Fruit fly (Drosophila melanogaster): Measurements from ENCODE around the gene CG12219.

The CG12219 gene

dm6 chrX:6308852-6309251, 7.8 kb upstream of the CG12219 start, which contains the start of gene CG15894 (continued):
- TF ChIP-seq Hsf (GFP tag; optimal IDR thresholded peaks at IDR 0.05) (peak; percentile 11), row (GFP tag; IDR thresholded peaks at IDR 0.05) (peak; percentile 64), CG5180 (GFP tag; optimal IDR thresholded peaks at IDR 0.05) (peak; percentile 97), sob (GFP tag; IDR thresholded peaks at IDR 0.05) (peak; percentile 28; the same call in 1 of the 2 replicates), CG2120 (GFP tag; optimal IDR thresholded peaks at IDR 0.05) (peak; percentile 28), CG1603 (tag; optimal IDR thresholded peaks at IDR 0.05) (peak; percentile 42), BtbVII (GFP tag; optimal IDR thresholded peaks at IDR 0.05) (no peak), CG6175 (GFP tag; IDR thresholded peaks at IDR 0.05) (no peak), CG13296 (GFP tag; optimal IDR thresholded peaks at IDR 0.05) (peak; percentile 8), CG12104 (GFP tag; optimal IDR thresholded peaks at IDR 0.05) (no peak), dmrt99B (tag; optimal IDR thresholded peaks at IDR 0.05) (peak; percentile 5), klu (GFP tag; IDR thresholded peaks at IDR 0.05) (no peak), hkb (optimal IDR thresholded peaks at IDR 0.05) (no peak), hkb (GFP tag; IDR thresholded peaks at IDR 0.05) (0 out of 2 replicates have a peak, but pooled peaks have one; percentile 39), CG8388 (GFP tag; optimal IDR thresholded peaks at IDR 0.05) (peak; percentile 25), CG15011 (GFP tag; optimal IDR thresholded peaks at IDR 0.05) (no peak), lmd (GFP tag; IDR thresholded peaks at IDR 0.05) (peak; percentile 21; the same call in 1 of the 2 replicates), prd (optimal IDR thresholded peaks at IDR 0.05) (no peak), prd (GFP tag; IDR thresholded peaks at IDR 0.05) (peak; percentile 26; the same call in 1 of the 3 replicates), NC2α (GFP tag; optimal IDR thresholded peaks at IDR 0.05) (no peak), gem (tag; optimal IDR thresholded peaks at IDR 0.05) (peak; percentile 28), CG13894 (tag; optimal IDR thresholded peaks at IDR 0.05) (peak; percentile 12), CG3281 (GFP tag; optimal IDR thresholded peaks at IDR 0.05) (no peak), CG8359 (GFP tag; optimal IDR thresholded peaks at IDR 0.05; ENCODE audit: borderline replicate concordance) (no peak)

dm6 chrX:6305317-6305716, 4.2 kb upstream of the CG12219 start:
- peak; percentile 47; the same call in 1 of the 2 replicates for TF ChIP-seq Drgx (GFP tag; IDR thresholded peaks at IDR 0.05)
- no peak for TF ChIP-seq Six4 (GFP tag; optimal IDR thresholded peaks at IDR 0.05)
- no peak for TF ChIP-seq Dp (GFP tag; optimal IDR thresholded peaks at IDR 0.05)

- TF ChIP-seq CG9727 (GFP tag; optimal IDR thresholded peaks at IDR 0.05) (no peak), CG7372 (GFP tag; IDR thresholded peaks at IDR 0.05) (no peak), CG6683 (GFP tag; optimal IDR thresholded peaks at IDR 0.05) (no peak), Drgx (GFP tag; IDR thresholded peaks at IDR 0.05) (peak; percentile 26; the same call in 1 of the 2 replicates), wor (GFP tag; IDR thresholded peaks at IDR 0.05) (no peak)
Observed at dm6 chrX:6304203-6304602, 3.1 kb upstream of the CG12219 start.

dm6 chrX:6303675-6304074, 2.6 kb upstream of the CG12219 start, which contains the start of gene CG3823:
Gene CG3823 (plus strand): TSS chrX:6303975.
- TF ChIP-seq Adf1 (GFP tag; IDR thresholded peaks at IDR 0.05): peak; percentile 61
- 0 out of 3 replicates have a peak, but pooled peaks have one; percentile 18 for TF ChIP-seq CG6175 (GFP tag; IDR thresholded peaks at IDR 0.05)
- TF ChIP-seq CG2202 (tag; optimal IDR thresholded peaks at IDR 0.05): no peak
- TF ChIP-seq CG1832 (GFP tag; optimal IDR thresholded peaks at IDR 0.05): peak; percentile 21

dm6 chrX:6303196-6303595, 2.1 kb upstream of the CG12219 start:
- peak; percentile 29 for TF ChIP-seq CG11504 (tag; optimal IDR thresholded peaks at IDR 0.05)
- no peak for TF ChIP-seq CG30431 (GFP tag; optimal IDR thresholded peaks at IDR 0.05)
- TF ChIP-seq CG15269 (tag; optimal IDR thresholded peaks at IDR 0.05): peak; percentile 2
- peak in 1 of 2 experiments; percentile 20 for TF ChIP-seq Hr51 (GFP tag; optimal IDR thresholded peaks at IDR 0.05)
- peak; percentile 54; the same call in 1 of the 3 replicates for TF ChIP-seq sr (GFP tag; IDR thresholded peaks at IDR 0.05)
- no peak for TF ChIP-seq CG18619 (GFP tag; optimal IDR thresholded peaks at IDR 0.05)
- peak; percentile 22; the same call in 1 of the 2 replicates for TF ChIP-seq vvl (GFP tag; IDR thresholded peaks at IDR 0.05)
- TF ChIP-seq CG12391 (tag; optimal IDR thresholded peaks at IDR 0.05): peak; percentile 3
- peak; percentile 37 for TF ChIP-seq Med (GFP tag)
- peak; percentile 20 for TF ChIP-seq CG2120 (GFP tag; optimal IDR thresholded peaks at IDR 0.05)
- TF ChIP-seq p53 (GFP tag; optimal IDR thresholded peaks at IDR 0.05): no peak
